Worm (Caenorhabditis elegans): ENCODE results near the gene unc-24.
A peak's percentile ranks its signal among the peaks of the same experiment; 100 is the strongest.

The unc-24 gene

ce11 chrIV:8004019-8004418, 24.3 kb downstream of the unc-24 start, which contains the start of gene rig-4:
Gene rig-4, minus strand, starts transcription at chrIV:8004119.
- TF ChIP-seq mls-2 (tag; optimal IDR thresholded peaks at IDR 0.05) (no peak), mab-5 (tag; optimal IDR thresholded peaks at IDR 0.05) (no peak), lin-32 (GFP tag; optimal IDR thresholded peaks at IDR 0.05) (no peak), elt-3 (tag; optimal IDR thresholded peaks at IDR 0.05) (no peak)

- no peak for TF ChIP-seq flh-1 (GFP tag; optimal IDR thresholded peaks at IDR 0.05)
- no peak for TF ChIP-seq snpc-4 (tag; optimal IDR thresholded peaks at IDR 0.05)
- TF ChIP-seq nhr-12 (tag; optimal IDR thresholded peaks at IDR 0.05), result no peak
- TF ChIP-seq ham-2 (GFP tag; optimal IDR thresholded peaks at IDR 0.05), result no peak
- no peak for TF ChIP-seq zip-8 (tag; optimal IDR thresholded peaks at IDR 0.05)
Observed at ce11 chrIV:8005376-8005775, 25.7 kb downstream of the unc-24 start.

- TF ChIP-seq nhr-2 (tag; optimal IDR thresholded peaks at IDR 0.05), result peak; percentile 68
- peak; percentile 51 for TF ChIP-seq zip-8 (tag; optimal IDR thresholded peaks at IDR 0.05)
- TF ChIP-seq sptf-1 (tag; optimal IDR thresholded peaks at IDR 0.05), result no peak
Observed at ce11 chrIV:8006161-8006560, 26.5 kb downstream of the unc-24 start.

ce11 chrIV:8007549-8007948, 27.9 kb downstream of the unc-24 start:
- TF ChIP-seq ceh-83 (GFP tag; optimal IDR thresholded peaks at IDR 0.05) (no peak), lsy-2 (tag; optimal IDR thresholded peaks at IDR 0.05) (no peak), blmp-1 (tag; optimal IDR thresholded peaks at IDR 0.05) (no peak), ceh-39 (tag; optimal IDR thresholded peaks at IDR 0.05) (no peak), ham-2 (GFP tag; optimal IDR thresholded peaks at IDR 0.05) (no peak), mab-5 (tag; optimal IDR thresholded peaks at IDR 0.05) (no peak), nhr-76 (tag; optimal IDR thresholded peaks at IDR 0.05) (no peak), hlh-1 (tag; optimal IDR thresholded peaks at IDR 0.05) (no peak), mls-2 (tag; optimal IDR thresholded peaks at IDR 0.05) (no peak), unc-120 (tag; optimal IDR thresholded peaks at IDR 0.05; ENCODE audit: poor library complexity, severe bottlenecking) (no peak), elt-1 (tag; optimal IDR thresholded peaks at IDR 0.05; ENCODE audit: borderline replicate concordance, insufficient read depth) (no peak), zip-8 (tag; optimal IDR thresholded peaks at IDR 0.05) (no peak), pha-4 (tag; optimal IDR thresholded peaks at IDR 0.05) (no peak), unc-62 (GFP tag; optimal IDR thresholded peaks at IDR 0.05) (no peak), snpc-4 (tag; optimal IDR thresholded peaks at IDR 0.05) (no peak), bed-3 (GFP tag; optimal IDR thresholded peaks at IDR 0.05) (no peak), M03D4.4 (tag; optimal IDR thresholded peaks at IDR 0.05) (no peak), sptf-1 (tag; optimal IDR thresholded peaks at IDR 0.05) (no peak)

- no peak for TF ChIP-seq drap-1 (GFP tag; optimal IDR thresholded peaks at IDR 0.05)
- TF ChIP-seq ceh-83 (GFP tag; optimal IDR thresholded peaks at IDR 0.05), result no peak
- TF ChIP-seq lin-32 (GFP tag; optimal IDR thresholded peaks at IDR 0.05), result no peak
- peak; percentile 63 for TF ChIP-seq ham-2 (GFP tag; optimal IDR thresholded peaks at IDR 0.05)
- TF ChIP-seq cnd-1 (tag; optimal IDR thresholded peaks at IDR 0.05), result peak; percentile 17
- peak; percentile 0 for TF ChIP-seq mls-2 (tag; optimal IDR thresholded peaks at IDR 0.05)
- TF ChIP-seq nhr-28 (tag; optimal IDR thresholded peaks at IDR 0.05), result no peak
- TF ChIP-seq mep-1 (tag; optimal IDR thresholded peaks at IDR 0.05), result no peak
- TF ChIP-seq nhr-12 (tag; optimal IDR thresholded peaks at IDR 0.05), result no peak
- peak; percentile 98 for TF ChIP-seq nhr-2 (tag; optimal IDR thresholded peaks at IDR 0.05)
Observed at ce11 chrIV:8008137-8008536, 28.5 kb downstream of the unc-24 start.

ce11 chrIV:8009374-8009773, 29.7 kb downstream of the unc-24 start:
- TF ChIP-seq mls-2 (tag; optimal IDR thresholded peaks at IDR 0.05), result peak; percentile 10
- no peak for TF ChIP-seq nhr-12 (tag; optimal IDR thresholded peaks at IDR 0.05)
- TF ChIP-seq blmp-1 (tag; optimal IDR thresholded peaks at IDR 0.05), result peak; percentile 62
- no peak for TF ChIP-seq flh-1 (GFP tag; optimal IDR thresholded peaks at IDR 0.05)
- TF ChIP-seq nhr-76 (tag; optimal IDR thresholded peaks at IDR 0.05), result no peak
- no peak for TF ChIP-seq nhr-2 (tag; optimal IDR thresholded peaks at IDR 0.05)
- TF ChIP-seq ham-2 (GFP tag; optimal IDR thresholded peaks at IDR 0.05), result peak; percentile 47

ce11 chrIV:8010521-8010920, 30.9 kb downstream of the unc-24 start:
- TF ChIP-seq drap-1 (GFP tag; optimal IDR thresholded peaks at IDR 0.05) (no peak), lsy-2 (tag; optimal IDR thresholded peaks at IDR 0.05) (peak; percentile 5)
